Fruit fly (Drosophila melanogaster) whole organism, embryonic: ENCODE data around the gene Fife.

Experiments used
- Atf-2 ChIP-seq: fragments of 200-800 bp; sonication (Bioruptor generic); optimal IDR thresholded peaks from 2 replicates; lab custom pipeline; 2016; ENCODE audit warnings: missing biosample characterization, missing genetic modification characterization
- B-H2 ChIP-seq: fragments of 200-800 bp; sonication (Bioruptor generic); optimal IDR thresholded peaks from 2 replicates; lab custom pipeline; 2018; ENCODE audit warnings: missing biosample characterization, mild to moderate bottlenecking, missing genetic modification characterization
- CG10431 ChIP-seq: fragments of 200-800 bp; sonication (Bioruptor generic); optimal IDR thresholded peaks from 3 replicates; lab custom pipeline; 2018; ENCODE audit warnings: missing biosample characterization, mild to moderate bottlenecking, missing genetic modification characterization
- CG10979 ChIP-seq: fragments of 200-800 bp; sonication (Bioruptor generic); optimal IDR thresholded peaks from 2 replicates; lab custom pipeline; 2018; ENCODE audit warnings: missing biosample characterization, mild to moderate bottlenecking, missing genetic modification characterization, moderate library complexity
- CG11695 ChIP-seq: fragments of 200-800 bp; sonication (Bioruptor generic); IDR thresholded peaks from 3 replicates; pipeline ENCODE4 v1.3.6; 2022; ENCODE audit warnings: missing biosample characterization, missing genetic modification characterization
- CG12744 ChIP-seq: fragments of 200-800 bp; sonication (Bioruptor generic); optimal IDR thresholded peaks from 2 replicates; lab custom pipeline; 2016; ENCODE audit warnings: missing biosample characterization, missing genetic modification characterization
- CG17568 ChIP-seq: fragments of 200-800 bp; sonication (Bioruptor generic); optimal IDR thresholded peaks from 2 replicates; lab custom pipeline; 2018; ENCODE audit warnings: missing biosample characterization, mild to moderate bottlenecking, missing genetic modification characterization, moderate library complexity
- CG18262 ChIP-seq: fragments of 200-800 bp; optimal IDR thresholded peaks from 3 replicates; lab custom pipeline; 2019; ENCODE audit warnings: missing biosample characterization, mild to moderate bottlenecking, missing genetic modification characterization, moderate library complexity
- CG2202 ChIP-seq: fragments of 200-800 bp; sonication (Bioruptor generic); optimal IDR thresholded peaks from 2 replicates; lab custom pipeline; 2018; ENCODE audit warnings: missing biosample characterization, mild to moderate bottlenecking, missing genetic modification characterization
- CG3838 ChIP-seq: fragments of 200-800 bp; sonication (Bioruptor generic); optimal IDR thresholded peaks from 3 replicates; lab custom pipeline; 2016; ENCODE audit warnings: missing biosample characterization, missing genetic modification characterization
- CG5180 ChIP-seq: fragments of 200-800 bp; sonication (Bioruptor generic); optimal IDR thresholded peaks from 3 replicates; lab custom pipeline; 2017; ENCODE audit warnings: missing biosample characterization, missing genetic modification characterization, mild to moderate bottlenecking, moderate library complexity, missing genetic modification reagents
- CG7745 ChIP-seq: fragments of 200-800 bp; sonication (Bioruptor generic); optimal IDR thresholded peaks from 2 replicates; lab custom pipeline; 2018; ENCODE audit warnings: missing biosample characterization, mild to moderate bottlenecking, missing genetic modification characterization, moderate library complexity
- CG7928 ChIP-seq: fragments of 200-800 bp; sonication (Bioruptor generic); optimal IDR thresholded peaks from 2 replicates; lab custom pipeline; 2017; ENCODE audit warnings: missing biosample characterization, mild to moderate bottlenecking, missing genetic modification characterization
- Deaf1 ChIP-seq: fragments of 200-800 bp; optimal IDR thresholded peaks from 3 replicates; lab custom pipeline; 2019; ENCODE audit warnings: missing biosample characterization, mild to moderate bottlenecking, missing genetic modification characterization, moderate library complexity
- Dp ChIP-seq: fragments of 200-800 bp; sonication (Bioruptor generic); optimal IDR thresholded peaks from 2 replicates; lab custom pipeline; 2018; ENCODE audit warnings: missing biosample characterization, mild to moderate bottlenecking, missing genetic modification characterization, moderate library complexity
- ERR ChIP-seq: fragments of 200-800 bp; sonication (Bioruptor generic); optimal IDR thresholded peaks from 2 replicates; lab custom pipeline; 2016; ENCODE audit warnings: missing biosample characterization, missing genetic modification characterization
- Ets65A ChIP-seq: fragments of 200-800 bp; sonication (Bioruptor generic); peaks from one replicate; lab custom pipeline; 2016; ENCODE audit warnings: missing biosample characterization, missing genetic modification characterization
- Hr39 ChIP-seq: fragments of >200 bp; optimal IDR thresholded peaks from 2 replicates; lab custom pipeline; 2017
- Sox100B ChIP-seq: fragments of 200-800 bp; sonication (Bioruptor generic); optimal IDR thresholded peaks from 3 replicates; lab custom pipeline; 2018; ENCODE audit warnings: missing biosample characterization, mild to moderate bottlenecking, missing genetic modification characterization
- Trl ChIP-seq, 3 experiments: fragments of >200 bp in 2 of 3; fragments of 200-800 bp in 1 of 3; sonication (Bioruptor generic) in 1 of 3; optimal IDR thresholded peaks; 2 replicates in 1 of 3; 3 replicates in 2 of 3; lab custom pipeline; 2016 to 2017; ENCODE audit warnings: missing biosample characterization in 1 of 3, missing genetic modification characterization in 1 of 3
- abd-A ChIP-seq: fragments of 200-800 bp; sonication (Bioruptor generic); optimal IDR thresholded peaks from 3 replicates; lab custom pipeline; 2019; ENCODE audit warnings: missing biosample characterization, mild to moderate bottlenecking, missing genetic modification characterization, moderate library complexity
- chinmo ChIP-seq: fragments of 200-800 bp; sonication (Bioruptor generic); IDR thresholded peaks from 4 replicates; pipeline ENCODE4 v1.3.6; 2022; ENCODE audit warnings: missing biosample characterization, missing genetic modification characterization; ENCODE audit not compliant: partially characterized antibody
- crol ChIP-seq: fragments of 200-800 bp; sonication (Bioruptor generic); IDR thresholded peaks from 2 replicates; pipeline ENCODE4 v1.3.6; 2022; ENCODE audit warnings: missing biosample characterization, missing genetic modification characterization
- da ChIP-seq: fragments of 200-800 bp; sonication (Bioruptor generic); optimal IDR thresholded peaks from 2 replicates; lab custom pipeline; 2016; ENCODE audit warnings: missing biosample characterization, missing genetic modification characterization
- exex ChIP-seq: fragments of 200-800 bp; sonication (Bioruptor generic); optimal IDR thresholded peaks from 4 replicates; lab custom pipeline; 2018; ENCODE audit warnings: missing biosample characterization, mild to moderate bottlenecking, missing genetic modification characterization, moderate library complexity
- gcm2 ChIP-seq: fragments of 200-800 bp; sonication (Bioruptor generic); optimal IDR thresholded peaks from 2 replicates; lab custom pipeline; 2016; ENCODE audit warnings: missing biosample characterization, missing genetic modification characterization
- lola ChIP-seq, 3 experiments: fragments of >200 bp in 2 of 3; fragments of 200-800 bp in 1 of 3; sonication (Bioruptor generic) in 1 of 3; optimal IDR thresholded peaks; 2 replicates each; lab custom pipeline; 2017 to 2019; ENCODE audit warnings: missing biosample characterization in 3 of 3, missing genetic modification characterization in 3 of 3, mild to moderate bottlenecking in 1 of 3, moderate library complexity in 1 of 3
- oc ChIP-seq: fragments of 200-800 bp; sonication (Bioruptor generic); optimal IDR thresholded peaks from 2 replicates; lab custom pipeline; 2018; ENCODE audit warnings: missing biosample characterization, mild to moderate bottlenecking, missing genetic modification characterization, moderate library complexity
- onecut ChIP-seq: fragments of 200-800 bp; sonication (Bioruptor generic); IDR thresholded peaks from 2 replicates; pipeline ENCODE4 v1.3.6; 2022; ENCODE audit warnings: missing biosample characterization, missing genetic modification characterization
- phol ChIP-seq: fragments of 200-800 bp; sonication (Bioruptor generic); optimal IDR thresholded peaks from 3 replicates; lab custom pipeline; 2018; ENCODE audit warnings: missing biosample characterization, mild to moderate bottlenecking, missing genetic modification characterization, moderate library complexity
- scrt ChIP-seq: fragments of 200-800 bp; sonication (Bioruptor generic); optimal IDR thresholded peaks from 2 replicates; lab custom pipeline; 2018; ENCODE audit warnings: missing biosample characterization, mild to moderate bottlenecking, missing genetic modification characterization, moderate library complexity
- stwl ChIP-seq: fragments of 200-800 bp; sonication (Bioruptor generic); optimal IDR thresholded peaks from 3 replicates; lab custom pipeline; 2018; ENCODE audit warnings: missing biosample characterization, mild to moderate bottlenecking, missing genetic modification characterization, moderate library complexity
- vnd ChIP-seq: fragments of 200-800 bp; sonication (Bioruptor generic); IDR thresholded peaks from 3 replicates; pipeline ENCODE4 v1.3.6; 2022; ENCODE audit warnings: missing biosample characterization, missing genetic modification characterization; ENCODE audit not compliant: partially characterized antibody
- zfh1 ChIP-seq: fragments of 200-800 bp; sonication (Bioruptor generic); IDR thresholded peaks from 3 replicates; pipeline ENCODE4 v1.3.6; 2022; ENCODE audit warnings: missing biosample characterization, missing genetic modification characterization

Fife gene

DNA sequence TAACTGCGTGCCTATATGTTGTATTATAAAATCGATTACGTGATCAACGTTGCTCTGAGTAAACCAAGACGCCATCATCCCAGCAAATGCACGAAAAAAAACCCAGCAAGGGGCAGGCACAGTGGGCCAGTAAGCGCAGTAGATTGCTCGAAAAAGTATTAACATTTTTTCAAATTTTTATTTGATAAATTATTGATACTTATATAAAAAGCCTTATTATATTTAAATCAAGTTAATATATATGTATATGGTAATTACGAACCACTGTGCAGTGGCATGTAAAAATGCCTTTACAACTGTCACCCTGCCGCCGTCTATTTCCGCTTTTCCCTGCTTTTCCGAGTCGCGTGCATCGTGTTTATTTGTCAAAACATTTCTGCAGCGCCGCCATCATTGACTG, 15.5 kb upstream of the Fife start (continued):
- TF ChIP-seq lola (GFP tag; optimal IDR thresholded peaks at IDR 0.05; lab: Kevin White, UChicago) (no peak), scrt (GFP tag; lab: Kevin White, UChicago) (no peak), CG5180 (no peak), Sox100B (GFP tag; lab: Kevin White, UChicago) (no peak), zfh1 (GFP tag; lab: Robert Waterston, UW) (peak; percentile 51; the same call in 2 of the 3 replicates), CG2202 (tag; lab: Kevin White, UChicago) (no peak), CG10431 (GFP tag; lab: Kevin White, UChicago) (no peak), vnd (GFP tag; lab: Robert Waterston, UW) (no peak), CG11695 (GFP tag; lab: Robert Waterston, UW) (peak; percentile 75), gcm2 (GFP tag; lab: Kevin White, UChicago) (no peak)

DNA sequence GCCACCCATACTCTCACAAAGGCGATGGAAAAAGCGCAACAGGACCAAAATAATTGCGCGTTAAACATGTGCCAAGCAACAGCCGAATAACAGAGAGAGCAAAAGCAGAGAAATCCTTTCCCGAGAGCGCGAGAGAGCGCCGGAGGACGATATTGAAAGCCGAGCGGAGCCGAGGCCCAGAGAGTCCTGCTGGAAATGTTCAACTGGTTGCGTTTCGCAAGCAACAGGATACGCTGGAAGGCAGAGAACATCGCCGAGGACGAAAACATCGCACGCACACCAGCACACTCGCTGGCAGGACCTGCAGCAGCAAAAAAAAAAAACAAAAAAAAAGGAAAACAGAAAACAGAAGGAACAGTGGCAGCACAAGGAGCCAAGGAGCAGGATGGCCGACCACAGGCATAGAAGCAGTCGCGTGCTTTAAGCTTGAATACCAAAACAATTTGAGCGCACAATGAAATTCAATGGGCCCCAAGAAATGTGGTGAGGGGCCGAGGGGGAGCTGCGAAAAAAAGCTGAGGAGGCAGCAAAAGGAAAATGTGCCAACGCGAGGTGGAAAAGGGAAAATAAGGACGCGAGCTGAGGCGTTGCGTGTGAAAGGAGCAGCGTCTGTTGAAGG, 1.2 kb upstream of the Fife start:
- TF ChIP-seq abd-A (tag; lab: Kevin White, UChicago) (peak; percentile 55), CG18262 (tag; lab: Kevin White, UChicago) (no peak), zfh1 (GFP tag; lab: Robert Waterston, UW) (no peak), Deaf1 (tag; lab: Kevin White, UChicago) (peak; percentile 94), ERR (GFP tag; lab: Kevin White, UChicago) (no peak), CG17568 (no peak), CG7745 (tag; lab: Kevin White, UChicago) (no peak), Trl (optimal IDR thresholded peaks at IDR 0.05; lab: Kevin White, UChicago) (peak; percentile 48 to 62), Trl (GFP tag; optimal IDR thresholded peaks at IDR 0.05; lab: Kevin White, UChicago) (no peak), scrt (GFP tag; lab: Kevin White, UChicago) (peak; percentile 100), Hr39 (peak; percentile 64), chinmo (GFP tag; lab: Robert Waterston, UW) (peak; percentile 64; the same call in 2 of the 4 replicates), CG10979 (tag; lab: Kevin White, UChicago) (no peak), exex (no peak), oc (tag; lab: Kevin White, UChicago) (no peak), phol (tag; lab: Kevin White, UChicago) (no peak), crol (GFP tag; lab: Robert Waterston, UW) (peak; percentile 57), CG12744 (GFP tag; lab: Kevin White, UChicago) (no peak), da (GFP tag; lab: Kevin White, UChicago) (no peak)

dm6 chr3L:2702474-2702873, 9.0 kb downstream of the Fife start:
- no peak for TF ChIP-seq Dp (GFP tag; lab: Kevin White, UChicago)
- no peak for TF ChIP-seq CG7928 (GFP tag; lab: Kevin White, UChicago)
- peak; percentile 46; the same call in 1 of the 2 replicates for TF ChIP-seq onecut
- TF ChIP-seq da (GFP tag; lab: Kevin White, UChicago), result no peak
- peak; percentile 68 for TF ChIP-seq scrt (GFP tag; lab: Kevin White, UChicago)
- TF ChIP-seq Atf-2, result no peak
- TF ChIP-seq CG3838 (GFP tag; lab: Kevin White, UChicago), result no peak
- TF ChIP-seq B-H2 (GFP tag; lab: Kevin White, UChicago), result no peak
- peak; percentile 43 for TF ChIP-seq stwl
- peak; percentile 54 for TF ChIP-seq Ets65A (GFP tag; lab: Kevin White, UChicago)
